Worm (Caenorhabditis elegans) whole organism, L1 larva: ENCODE measurements around the gene wrt-1.

ENCODE experiments used
- ceh-88 ChIP-seq: fragments of 200-800 bp; sonication (Bioruptor generic); IDR thresholded peaks from 2 replicates; pipeline ENCODE4 v1.3.6; 2022; ENCODE audit warnings: missing genetic modification characterization, missing compliant biosample characterization
- dpl-1 ChIP-seq, 3 experiments: fragments of 150-350 bp in 2 of 3; sonication (generic microtip) in 1 of 3; optimal IDR thresholded peaks; 2 replicates each; lab custom pipeline; 2014 to 2017; ENCODE audit warnings: missing biosample characterization in 3 of 3, missing genetic modification characterization in 3 of 3, missing genetic modification reagents in 3 of 3
- efl-3 ChIP-seq: fragments of 200-800 bp; sonication (Bioruptor generic); optimal IDR thresholded peaks from 2 replicates; lab custom pipeline; 2018; ENCODE audit warnings: mild to moderate bottlenecking, missing genetic modification characterization, missing compliant biosample characterization
- fos-1 ChIP-seq: fragments of 150-350 bp; optimal IDR thresholded peaks from 2 replicates; lab custom pipeline; 2014; ENCODE audit warnings: missing biosample characterization, missing genetic modification characterization
- lin-14 ChIP-seq: fragments of 200-800 bp; sonication (Bioruptor generic); optimal IDR thresholded peaks from 2 replicates; lab custom pipeline; 2018; ENCODE audit warnings: mild to moderate bottlenecking, missing genetic modification characterization, moderate library complexity, missing compliant biosample characterization
- nhr-11 ChIP-seq: fragments of 150-350 bp; optimal IDR thresholded peaks from 2 replicates; lab custom pipeline; 2014; ENCODE audit warnings: missing biosample characterization, missing genetic modification characterization
- nhr-19 ChIP-seq: fragments of 200-800 bp; sonication (Bioruptor generic); conservative IDR thresholded peaks from 2 replicates; pipeline ENCODE4 v1.3.6; 2022; ENCODE audit warnings: missing genetic modification characterization, missing compliant biosample characterization
- nhr-47 ChIP-seq: sonication (generic microtip); optimal IDR thresholded peaks from 2 replicates; lab custom pipeline; 2016; ENCODE audit warnings: mild to moderate bottlenecking, missing genetic modification characterization, moderate library complexity, missing compliant biosample characterization
- sptf-1 ChIP-seq: fragments of 150-350 bp; optimal IDR thresholded peaks from 2 replicates; lab custom pipeline; 2014; ENCODE audit warnings: missing biosample characterization, missing genetic modification characterization
- sup-37 ChIP-seq: fragments of 200-800 bp; sonication (Bioruptor generic); optimal IDR thresholded peaks from 2 replicates; lab custom pipeline; 2018; ENCODE audit warnings: mild to moderate bottlenecking, missing genetic modification characterization, missing compliant biosample characterization

DNA sequence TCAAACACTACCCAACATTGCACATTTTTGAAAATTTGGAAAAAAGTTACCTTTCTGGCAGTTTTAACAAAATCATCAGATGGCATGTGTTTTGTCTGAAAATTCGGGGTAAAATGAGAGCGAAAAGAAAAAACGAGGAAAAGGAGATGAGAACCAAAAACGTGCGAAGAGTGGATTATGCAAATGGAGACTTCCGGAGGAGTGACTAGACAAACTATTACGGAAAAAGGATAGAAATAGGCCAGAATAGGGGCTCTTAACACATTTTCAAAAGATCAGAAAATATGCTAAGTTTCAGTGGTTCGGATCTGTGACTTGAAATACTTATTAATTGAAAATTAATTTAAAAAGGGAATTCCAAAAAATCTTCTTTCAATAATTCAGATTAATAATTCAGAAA is 31.4 kb upstream of the wrt-1 start, which contains the start of gene srab-14:
- TF ChIP-seq efl-3 (GFP tag; lab: Kevin White, UChicago) (no peak), nhr-19 (GFP tag; lab: Robert Waterston, UW) (no peak), fos-1 (tag; lab: Kevin White, UChicago) (no peak), dpl-1 (GFP tag; optimal IDR thresholded peaks at IDR 0.05; lab: Kevin White, UChicago) (no peak), ceh-88 (GFP tag; lab: Robert Waterston, UW) (no peak), sup-37 (GFP tag; lab: Kevin White, UChicago) (no peak), sptf-1 (tag; lab: Kevin White, UChicago) (no peak), nhr-11 (tag; lab: Kevin White, UChicago) (no peak), nhr-47 (no peak), lin-14 (no peak)
